Fruit fly (Drosophila melanogaster): Measurements from ENCODE around the gene CG43290.

Gene CG43290

DNA sequence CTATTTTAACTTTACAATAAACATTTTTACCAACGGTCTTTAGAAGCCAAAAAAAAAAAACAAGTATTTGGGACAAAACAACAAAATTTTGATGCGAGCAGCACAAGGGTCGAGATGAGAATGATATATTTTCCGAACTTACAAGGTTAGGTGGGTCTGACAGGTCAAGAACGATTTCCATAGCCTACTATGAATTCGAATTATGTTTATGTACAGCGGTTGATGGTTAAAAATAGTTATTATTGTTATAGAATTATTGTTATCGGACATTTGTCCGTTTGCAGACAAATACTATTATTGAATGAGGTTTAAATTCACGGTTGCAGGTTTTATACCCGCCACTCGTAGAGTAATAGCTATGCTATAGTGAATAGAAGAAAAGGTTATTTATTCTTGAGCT, 15.2 kb upstream of the CG43290 start, which contains the start of gene Mst84Dc:
Gene Mst84Dc (minus strand): TSS at position 101 of the 400 bp plus-strand sequence.
- no peak for TF ChIP-seq psq (GFP tag; optimal IDR thresholded peaks at IDR 0.05)
- no peak for TF ChIP-seq brk (GFP tag; optimal IDR thresholded peaks at IDR 0.05)
- TF ChIP-seq woc (GFP tag; optimal IDR thresholded peaks at IDR 0.05) = no peak

dm6 chr3R:7363673-7364072, 14.3 kb upstream of the CG43290 start, which contains the start of gene Mst84Dd:
Mst84Dd (minus strand) TSS chr3R:7363773.
- TF ChIP-seq h (GFP tag; optimal IDR thresholded peaks at IDR 0.05) (no peak), usp (GFP tag; optimal IDR thresholded peaks at IDR 0.05) (no peak), CG9705 (GFP tag; optimal IDR thresholded peaks at IDR 0.05) (no peak), sage (GFP tag; optimal IDR thresholded peaks at IDR 0.05) (no peak), Rel (GFP tag; optimal IDR thresholded peaks at IDR 0.05) (no peak), Rel (tag; optimal IDR thresholded peaks at IDR 0.05) (no peak), dl (GFP tag; optimal IDR thresholded peaks at IDR 0.05; ENCODE audit: insufficient read depth in 1 of 2, partially characterized antibody in 2 of 2) (no peak), Sp1 (GFP tag; optimal IDR thresholded peaks at IDR 0.05) (no peak), lola (GFP tag; optimal IDR thresholded peaks at IDR 0.05) (no peak), jim (GFP tag; optimal IDR thresholded peaks at IDR 0.05) (no peak), Hr78 (GFP tag; optimal IDR thresholded peaks at IDR 0.05) (no peak), Myc (optimal IDR thresholded peaks at IDR 0.05) (no peak), Jra (GFP tag; optimal IDR thresholded peaks at IDR 0.05) (no peak), HLH106 (tag; optimal IDR thresholded peaks at IDR 0.05) (no peak)

DNA sequence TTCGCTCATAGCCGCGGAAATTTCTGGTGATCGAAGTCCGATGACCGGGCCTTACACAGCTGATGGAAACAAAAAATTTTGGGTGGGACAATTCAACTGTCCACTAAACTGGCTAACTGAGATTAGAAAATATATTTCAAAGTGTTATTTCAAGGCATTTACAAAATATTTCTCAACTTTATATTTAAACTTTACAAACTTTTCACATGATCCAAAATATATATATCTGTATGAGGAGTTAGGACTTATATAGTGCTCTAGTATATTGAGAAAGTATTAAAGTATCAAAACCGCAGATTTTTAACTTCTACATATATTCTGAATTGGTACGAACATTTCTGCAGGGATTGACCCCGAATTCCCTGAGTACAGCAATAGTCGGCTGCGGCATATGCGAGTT, 12.7 kb upstream of the CG43290 start, which contains the start of gene CG17944:
Gene CG17944 (minus strand): TSS at position 101 of the 400 bp plus-strand sequence.
- TF ChIP-seq Abd-B (GFP tag; optimal IDR thresholded peaks at IDR 0.05) = no peak
- no peak for TF ChIP-seq psq (GFP tag; optimal IDR thresholded peaks at IDR 0.05)
- no peak for TF ChIP-seq dsf (GFP tag; optimal IDR thresholded peaks at IDR 0.05; ENCODE audit: borderline replicate concordance)
- TF ChIP-seq Dfd (GFP tag; optimal IDR thresholded peaks at IDR 0.05) = no peak
- no peak for TF ChIP-seq woc (GFP tag; optimal IDR thresholded peaks at IDR 0.05)
- no peak for TF ChIP-seq N (GFP tag; optimal IDR thresholded peaks at IDR 0.05)
- no peak for TF ChIP-seq Vsx2 (GFP tag; optimal IDR thresholded peaks at IDR 0.05; ENCODE audit: partially characterized antibody)
- no peak for TF ChIP-seq foxo (GFP tag; optimal IDR thresholded peaks at IDR 0.05)
- no peak for TF ChIP-seq rgr (GFP tag; optimal IDR thresholded peaks at IDR 0.05)
- no peak for TF ChIP-seq h (GFP tag; optimal IDR thresholded peaks at IDR 0.05)

DNA sequence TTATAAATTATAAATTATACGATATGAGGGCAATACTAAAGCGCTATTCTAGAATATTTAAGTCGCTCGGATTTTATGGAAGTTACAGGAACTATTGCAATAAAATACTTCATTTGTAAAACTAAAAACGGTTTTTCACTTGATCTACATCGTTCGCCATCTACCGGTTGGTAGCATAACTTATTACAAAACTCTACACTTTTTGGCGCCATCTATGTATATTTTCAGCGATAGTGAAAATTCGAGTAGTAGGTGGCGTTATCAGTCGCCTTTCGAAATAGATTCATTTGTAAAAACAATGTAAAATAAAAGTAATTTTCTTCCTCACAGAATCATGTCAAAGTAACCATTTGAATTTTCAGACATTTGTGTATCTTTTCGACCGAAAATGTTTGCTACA, 2.9 kb downstream of the CG43290 start, which contains the start of gene nxf4:
Gene nxf4 (plus strand): TSS at position 286 of the 400 bp plus-strand sequence.
- TF ChIP-seq woc (GFP tag; optimal IDR thresholded peaks at IDR 0.05) = no peak
- peak; percentile 6 for TF ChIP-seq br (GFP tag; optimal IDR thresholded peaks at IDR 0.05)
- TF ChIP-seq brk (GFP tag; optimal IDR thresholded peaks at IDR 0.05) = no peak
- no peak for TF ChIP-seq Jra (GFP tag; optimal IDR thresholded peaks at IDR 0.05)
- no peak for TF ChIP-seq Sp1 (GFP tag; optimal IDR thresholded peaks at IDR 0.05)
- TF ChIP-seq usp (GFP tag; optimal IDR thresholded peaks at IDR 0.05) = no peak
- no peak for TF ChIP-seq sage (GFP tag; optimal IDR thresholded peaks at IDR 0.05)
- no peak for TF ChIP-seq ey (GFP tag; optimal IDR thresholded peaks at IDR 0.05)
- peak; percentile 53 for TF ChIP-seq tai (GFP tag; optimal IDR thresholded peaks at IDR 0.05)
- no peak for TF ChIP-seq psq (GFP tag; optimal IDR thresholded peaks at IDR 0.05)
- no peak for TF ChIP-seq Rel (GFP tag; optimal IDR thresholded peaks at IDR 0.05)
- no peak for TF ChIP-seq Rel (tag; optimal IDR thresholded peaks at IDR 0.05)
- no peak for TF ChIP-seq lola (GFP tag; optimal IDR thresholded peaks at IDR 0.05)
- TF ChIP-seq HLH106 (tag; optimal IDR thresholded peaks at IDR 0.05) = peak; percentile 28
- peak; percentile 29 for TF ChIP-seq Hnf4 (GFP tag; optimal IDR thresholded peaks at IDR 0.05)
- no peak for TF ChIP-seq CrebA (GFP tag; optimal IDR thresholded peaks at IDR 0.05; ENCODE audit: borderline replicate concordance)
- TF ChIP-seq Dif (GFP tag; optimal IDR thresholded peaks at IDR 0.05; ENCODE audit: partially characterized antibody) = no peak
- no peak for TF ChIP-seq Mio (GFP tag; optimal IDR thresholded peaks at IDR 0.05)
- TF ChIP-seq dsf (GFP tag; optimal IDR thresholded peaks at IDR 0.05; ENCODE audit: borderline replicate concordance) = no peak
- no peak for TF ChIP-seq Dfd (GFP tag; optimal IDR thresholded peaks at IDR 0.05)
- no peak for TF ChIP-seq dl (GFP tag; optimal IDR thresholded peaks at IDR 0.05; ENCODE audit: insufficient read depth in 1 of 2, partially characterized antibody in 2 of 2)
- TF ChIP-seq rgr (GFP tag; optimal IDR thresholded peaks at IDR 0.05) = peak; percentile 27
- TF ChIP-seq Myc (optimal IDR thresholded peaks at IDR 0.05) = no peak
- peak; percentile 15 for TF ChIP-seq h (GFP tag; optimal IDR thresholded peaks at IDR 0.05)
- TF ChIP-seq Abd-B (GFP tag; optimal IDR thresholded peaks at IDR 0.05) = no peak
- no peak for TF ChIP-seq dmrt93B (GFP tag; optimal IDR thresholded peaks at IDR 0.05)
- no peak for TF ChIP-seq Vsx2 (GFP tag; optimal IDR thresholded peaks at IDR 0.05; ENCODE audit: partially characterized antibody)
- TF ChIP-seq GATAd (GFP tag; optimal IDR thresholded peaks at IDR 0.05) = no peak
- peak; percentile 75 for TF ChIP-seq sv (GFP tag; optimal IDR thresholded peaks at IDR 0.05)
- TF ChIP-seq OdsH (GFP tag; optimal IDR thresholded peaks at IDR 0.05) = peak; percentile 25
- TF ChIP-seq N (GFP tag; optimal IDR thresholded peaks at IDR 0.05) = no peak
- no peak for TF ChIP-seq Hr78 (GFP tag; optimal IDR thresholded peaks at IDR 0.05)
- peak in 1 of 2 experiments; percentile 38 for TF ChIP-seq foxo (GFP tag; optimal IDR thresholded peaks at IDR 0.05)
- TF ChIP-seq fru (GFP tag; optimal IDR thresholded peaks at IDR 0.05) = peak; percentile 51
- TF ChIP-seq Hr83 (GFP tag; optimal IDR thresholded peaks at IDR 0.05; ENCODE audit: poor library complexity, severe bottlenecking) = no peak
